Fruit fly (Drosophila melanogaster): ENCODE results near the gene Ten-a.
A peak's percentile ranks its signal among the peaks of the same experiment; 100 is the strongest.

Gene Ten-a

DNA sequence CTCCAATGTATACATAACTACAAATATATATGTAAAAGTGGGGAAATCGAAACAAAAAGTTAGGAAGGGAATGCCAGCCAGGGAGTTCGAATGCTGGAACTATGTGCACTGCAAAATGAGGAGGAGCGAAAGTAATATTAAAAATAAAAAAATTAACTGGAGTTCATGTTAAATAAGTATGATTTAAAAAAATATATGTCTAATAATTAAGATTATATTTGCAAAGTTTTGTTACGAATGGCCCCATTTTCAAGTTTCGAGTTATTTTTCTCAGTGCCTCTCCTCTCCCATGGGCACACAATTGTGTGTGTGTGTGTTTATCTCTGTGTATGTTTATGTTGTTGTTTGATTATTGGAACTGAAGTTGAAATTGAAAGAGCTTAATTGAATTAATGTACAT lies 198.9 kb downstream of the Ten-a start (continued):
- TF ChIP-seq CG15011 (GFP tag; optimal IDR thresholded peaks at IDR 0.05) (no peak), CG8359 (GFP tag; optimal IDR thresholded peaks at IDR 0.05; ENCODE audit: borderline replicate concordance) (no peak), psq (GFP tag; optimal IDR thresholded peaks at IDR 0.05) (no peak), Antp (GFP tag; optimal IDR thresholded peaks at IDR 0.05) (no peak), yki (optimal IDR thresholded peaks at IDR 0.05) (no peak), zen2 (GFP tag; IDR thresholded peaks at IDR 0.05; ENCODE audit: partially characterized antibody) (no peak), Gug (GFP tag; IDR thresholded peaks at IDR 0.05) (no peak), mirr (GFP tag; optimal IDR thresholded peaks at IDR 0.05) (no peak), cwo (GFP tag; optimal IDR thresholded peaks at IDR 0.05) (no peak), pan (optimal IDR thresholded peaks at IDR 0.05) (no peak), pan (GFP tag; optimal IDR thresholded peaks at IDR 0.05 in 1 of 2, IDR thresholded peaks at IDR 0.05 in 1 of 2) (peak in 1 of 2 experiments; percentile 36), dan (GFP tag; IDR thresholded peaks at IDR 0.05) (no peak), Hr3 (GFP tag; optimal IDR thresholded peaks at IDR 0.05) (peak; percentile 40), CG12744 (GFP tag; optimal IDR thresholded peaks at IDR 0.05) (no peak), Ets65A (GFP tag) (no peak), lmd (GFP tag; IDR thresholded peaks at IDR 0.05) (peak; percentile 54; the same call in 1 of the 2 replicates), CG7928 (GFP tag; optimal IDR thresholded peaks at IDR 0.05) (no peak), CHES-1-like (GFP tag; optimal IDR thresholded peaks at IDR 0.05) (no peak), Fer1 (GFP tag; optimal IDR thresholded peaks at IDR 0.05) (peak; percentile 19), Pdp1 (GFP tag; optimal IDR thresholded peaks at IDR 0.05) (no peak), Stat92E (GFP tag; optimal IDR thresholded peaks at IDR 0.05) (peak in 1 of 3 experiments; percentile 20), bowl (GFP tag; IDR thresholded peaks at IDR 0.05) (no peak), lilli (GFP tag; optimal IDR thresholded peaks at IDR 0.05) (no peak), Xbp1 (GFP tag; optimal IDR thresholded peaks at IDR 0.05) (peak; percentile 59), sna (GFP tag; IDR thresholded peaks at IDR 0.05; ENCODE audit: partially characterized antibody) (no peak), exex (tag; optimal IDR thresholded peaks at IDR 0.05) (no peak), CG10366 (GFP tag; IDR thresholded peaks at IDR 0.05) (peak; percentile 42), bab2 (GFP tag; optimal IDR thresholded peaks at IDR 0.05) (no peak), amos (GFP tag; IDR thresholded peaks at IDR 0.05; ENCODE audit: partially characterized antibody) (no peak), CG14667 (GFP tag; IDR thresholded peaks at IDR 0.05) (peak; percentile 34; the same call in 1 of the 2 replicates), Rx (GFP tag; IDR thresholded peaks at IDR 0.05) (no peak), vnd (GFP tag; IDR thresholded peaks at IDR 0.05; ENCODE audit: partially characterized antibody) (no peak), Doc2 (GFP tag; IDR thresholded peaks at IDR 0.05) (no peak), vvl (GFP tag; IDR thresholded peaks at IDR 0.05) (peak; percentile 80), CG10209 (GFP tag; optimal IDR thresholded peaks at IDR 0.05) (peak; percentile 58), CG14050 (GFP tag; IDR thresholded peaks at IDR 0.05) (no peak), CG8290 (GFP tag; optimal IDR thresholded peaks at IDR 0.05) (no peak), CG8290 (tag; optimal IDR thresholded peaks at IDR 0.05) (no peak), lola (GFP tag; optimal IDR thresholded peaks at IDR 0.05) (peak in 1 of 3 experiments; percentile 65), fru (optimal IDR thresholded peaks at IDR 0.05) (no peak), Nf-YA (GFP tag; IDR thresholded peaks at IDR 0.05) (no peak), lbe (GFP tag; optimal IDR thresholded peaks at IDR 0.05) (no peak), CG11723 (GFP tag; optimal IDR thresholded peaks at IDR 0.05) (peak; percentile 29), hth (optimal IDR thresholded peaks at IDR 0.05) (no peak), CG17385 (GFP tag; optimal IDR thresholded peaks at IDR 0.05) (peak; percentile 48), jing (GFP tag; optimal IDR thresholded peaks at IDR 0.05) (peak; percentile 28), gce (GFP tag; IDR thresholded peaks at IDR 0.05) (peak; percentile 55; the same call in 2 of the 3 replicates), Fer3 (tag; optimal IDR thresholded peaks at IDR 0.05) (peak; percentile 36), schlank (tag; optimal IDR thresholded peaks at IDR 0.05) (no peak), sob (GFP tag; IDR thresholded peaks at IDR 0.05) (no peak; the same call in 1 of the 2 replicates), pum (GFP tag; optimal IDR thresholded peaks at IDR 0.05) (no peak), CoRest (tag; optimal IDR thresholded peaks at IDR 0.05) (peak; percentile 59), CG10321 (GFP tag; IDR thresholded peaks at IDR 0.05) (no peak)
